Worm (Caenorhabditis elegans) whole organism, midembryonic: ENCODE results near the gene Y15E3A.3.

Experiments used
- flt-1 ChIP-seq: fragments of 200-800 bp; sonication (Bioruptor generic); IDR thresholded peaks from 2 replicates; pipeline ENCODE4 v1.3.6; 2022; ENCODE audit warnings: missing genetic modification characterization, missing compliant biosample characterization
- ref-1 ChIP-seq: fragments of 200-800 bp; sonication (Bioruptor generic); conservative IDR thresholded peaks from 2 replicates; pipeline ENCODE4 v1.3.6; 2022; ENCODE audit warnings: missing genetic modification reagents, missing genetic modification characterization, missing compliant biosample characterization

- TF ChIP-seq flt-1 = no peak
- TF ChIP-seq ref-1 (GFP tag; lab: Robert Waterston, UW) = no peak
These were observed 52.7 kb downstream of the Y15E3A.3 start for ce11 chrX:15272925-15273324.
